Fruit fly (Drosophila melanogaster) whole organism, wandering third instar larva: ENCODE data around the gene rush.

Experiments used
- HLH106 ChIP-seq: fragments of 200-800 bp; optimal IDR thresholded peaks from 3 replicates; lab custom pipeline; 2019; ENCODE audit warnings: missing biosample characterization, mild to moderate bottlenecking, missing genetic modification characterization, moderate library complexity
- Hr78 ChIP-seq: fragments of >200 bp; optimal IDR thresholded peaks from 2 replicates; lab custom pipeline; 2017; ENCODE audit warnings: missing biosample characterization, missing genetic modification characterization
- lola ChIP-seq: fragments of >200 bp; optimal IDR thresholded peaks from 2 replicates; lab custom pipeline; 2017; ENCODE audit warnings: missing biosample characterization, missing genetic modification characterization
- psq ChIP-seq: fragments of 200-800 bp; sonication (Bioruptor generic); optimal IDR thresholded peaks from 3 replicates; lab custom pipeline; 2017; ENCODE audit warnings: missing biosample characterization, mild to moderate bottlenecking, missing genetic modification characterization, moderate library complexity

- TF ChIP-seq Hr78 (GFP tag; lab: Kevin White, UChicago) (no peak), psq (GFP tag; lab: Kevin White, UChicago) (peak; percentile 58), HLH106 (tag; lab: Kevin White, UChicago) (peak; percentile 49), lola (GFP tag; lab: Kevin White, UChicago) (no peak)
Measured at dm6 chrX:1470562-1470961, 7.8 kb upstream of the rush start, which contains the start of gene pck.
